Fruit fly (Drosophila melanogaster) whole organism: ENCODE measurements around the gene CDase.

Source experiments
- CG8478 ChIP-seq: fragments of >200 bp; optimal IDR thresholded peaks from 2 replicates; lab custom pipeline; 2018; ENCODE audit warnings: inconsistent platforms
- Dll ChIP-seq: fragments of >200 bp; optimal IDR thresholded peaks from 2 replicates; lab custom pipeline; 2017
- EcR ChIP-seq, 2 experiments: fragments of >200 bp; optimal IDR thresholded peaks; 2 replicates each; lab custom pipeline; 2017; ENCODE audit warnings: missing biosample characterization in 2 of 2, missing genetic modification characterization in 2 of 2, missing genetic modification reagents in 2 of 2
- pan ChIP-seq: fragments of >200 bp; optimal IDR thresholded peaks from 2 replicates; lab custom pipeline; 2017
- psq ChIP-seq: fragments of >200 bp; optimal IDR thresholded peaks from 2 replicates; lab custom pipeline; 2017
- usp ChIP-seq: fragments of >200 bp; optimal IDR thresholded peaks from 2 replicates; lab custom pipeline; 2017; ENCODE audit warnings: missing biosample characterization, missing genetic modification characterization, mixed read lengths

- TF ChIP-seq pan (lab: Kevin White, UChicago) (no peak), usp (GFP tag; lab: Kevin White, UChicago) (no peak), psq (lab: Kevin White, UChicago) (no peak), Dll (lab: Kevin White, UChicago) (no peak), EcR (GFP tag; optimal IDR thresholded peaks at IDR 0.05; lab: Kevin White, UChicago) (no peak), CG8478 (lab: Kevin White, UChicago) (no peak)
Measured at dm6 chr3R:30450690-30451343, 8.5 kb upstream of the CDase start.
